Worm (Caenorhabditis elegans): ENCODE results near the gene scl-9.

The scl-9 gene

DNA sequence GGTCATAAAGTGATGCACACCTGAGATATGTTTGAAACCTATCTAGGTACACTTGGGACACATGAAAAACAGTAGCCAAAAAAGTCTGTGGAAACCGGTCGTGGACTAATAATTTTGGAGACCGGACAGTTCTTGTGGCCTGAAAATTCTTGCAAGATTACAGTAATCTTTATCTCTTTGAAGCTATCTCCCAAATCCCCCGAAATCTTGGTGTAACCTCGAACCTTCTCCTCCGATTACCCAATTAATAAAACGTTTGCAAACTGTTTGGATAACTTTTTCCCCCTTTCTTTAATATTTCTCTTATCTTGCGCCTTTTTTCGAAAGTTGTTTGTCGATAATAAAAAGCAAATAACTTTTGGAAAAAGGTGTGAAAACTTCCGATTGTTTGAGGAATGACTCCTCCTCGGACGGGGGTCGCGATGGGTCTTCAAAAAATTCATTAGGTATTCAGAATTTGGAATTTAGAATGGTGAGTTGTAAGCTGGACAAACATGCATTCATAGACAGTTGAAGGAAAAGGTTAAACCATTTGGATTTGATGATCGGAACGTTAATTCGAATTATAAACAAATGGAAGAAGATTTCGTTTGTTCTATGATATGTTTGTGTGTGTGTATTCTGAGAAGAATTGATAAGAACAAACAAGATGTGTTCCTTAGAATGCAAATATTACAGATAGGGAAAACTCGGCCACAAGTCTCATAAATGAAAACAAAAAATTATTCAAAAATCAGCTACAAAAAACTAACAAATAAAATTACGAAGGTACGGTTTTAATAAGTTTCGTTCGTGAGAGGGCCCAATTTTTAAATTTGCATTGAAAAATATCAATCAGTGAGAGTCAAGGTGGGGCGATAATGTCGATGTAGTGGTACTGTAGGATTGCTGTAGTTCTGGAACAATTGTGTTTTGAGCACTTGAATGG, 36.2 kb downstream of the scl-9 start:
- TF ChIP-seq nhr-20 (tag; optimal IDR thresholded peaks at IDR 0.05) (peak; percentile 32), grh-1 (GFP tag; IDR thresholded peaks at IDR 0.05) (peak; percentile 31; the same call in 1 of the 2 replicates), fkh-8 (tag; optimal IDR thresholded peaks at IDR 0.05) (no peak), snu-23 (GFP tag; optimal IDR thresholded peaks at IDR 0.05) (peak; percentile 24), nhr-71 (tag; optimal IDR thresholded peaks at IDR 0.05) (peak; percentile 48), lin-35 (GFP tag; optimal IDR thresholded peaks at IDR 0.05) (peak in 1 of 2 experiments; percentile 26), blmp-1 (tag; optimal IDR thresholded peaks at IDR 0.05) (peak; percentile 4), nhr-85 (tag) (peak; percentile 54), Y116A8C.19 (tag; optimal IDR thresholded peaks at IDR 0.05; ENCODE audit: borderline replicate concordance) (no peak), lin-15B (tag; optimal IDR thresholded peaks at IDR 0.05) (no peak), fos-1 (tag; optimal IDR thresholded peaks at IDR 0.05) (no peak), ceh-88 (GFP tag; IDR thresholded peaks at IDR 0.05) (no peak), ama-1 (optimal IDR thresholded peaks at IDR 0.05) (peak; percentile 67), nhr-47 (tag; optimal IDR thresholded peaks at IDR 0.05) (peak; percentile 30), swsn-7 (tag; optimal IDR thresholded peaks at IDR 0.05) (no peak), ets-5 (GFP tag; IDR thresholded peaks at IDR 0.05) (no peak), nhr-90 (tag; optimal IDR thresholded peaks at IDR 0.05; ENCODE audit: poor library complexity) (peak; percentile 28)

DNA sequence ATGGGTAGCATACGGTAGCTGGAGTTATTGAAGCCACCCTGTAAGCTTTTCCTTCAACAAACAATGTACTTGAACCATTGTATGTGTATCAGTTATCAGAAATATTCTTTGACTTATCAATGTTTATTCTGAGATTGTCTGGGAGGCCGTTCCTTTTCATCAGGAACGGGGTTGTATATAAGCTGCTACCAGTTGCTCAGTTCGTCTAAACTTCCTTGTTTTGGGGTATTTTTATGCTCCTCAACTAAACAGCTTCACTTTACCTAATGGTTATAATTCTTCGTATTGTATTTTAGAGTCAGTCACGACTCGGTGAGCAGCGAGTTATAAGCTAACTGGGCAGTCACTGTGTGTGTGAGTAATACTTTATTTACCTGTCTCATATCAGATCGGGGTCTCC, 38.7 kb downstream of the scl-9 start:
- TF ChIP-seq dsc-1 (tag; optimal IDR thresholded peaks at IDR 0.05): no peak
- no peak for TF ChIP-seq lir-3 (tag; optimal IDR thresholded peaks at IDR 0.05; ENCODE audit: poor library complexity)
- TF ChIP-seq nhr-20 (tag; optimal IDR thresholded peaks at IDR 0.05): no peak
- TF ChIP-seq ztf-11 (tag; optimal IDR thresholded peaks at IDR 0.05): no peak
- no peak for TF ChIP-seq snu-23 (GFP tag; optimal IDR thresholded peaks at IDR 0.05)
- TF ChIP-seq nhr-12 (tag; optimal IDR thresholded peaks at IDR 0.05): no peak
- TF ChIP-seq nhr-71 (tag; optimal IDR thresholded peaks at IDR 0.05): no peak
- no peak for TF ChIP-seq pag-3 (tag; optimal IDR thresholded peaks at IDR 0.05; ENCODE audit: borderline replicate concordance, insufficient read depth)
- no peak for TF ChIP-seq nhr-28 (tag; optimal IDR thresholded peaks at IDR 0.05)
- TF ChIP-seq C04F5.9 (tag; optimal IDR thresholded peaks at IDR 0.05): no peak
- no peak for TF ChIP-seq tlp-1 (tag; optimal IDR thresholded peaks at IDR 0.05)
- TF ChIP-seq lin-39 (tag; optimal IDR thresholded peaks at IDR 0.05): no peak
- TF ChIP-seq hlh-4 (tag; optimal IDR thresholded peaks at IDR 0.05): no peak
- TF ChIP-seq dpl-1 (GFP tag; optimal IDR thresholded peaks at IDR 0.05): no peak
- TF ChIP-seq nhr-11 (tag; optimal IDR thresholded peaks at IDR 0.05): no peak

DNA sequence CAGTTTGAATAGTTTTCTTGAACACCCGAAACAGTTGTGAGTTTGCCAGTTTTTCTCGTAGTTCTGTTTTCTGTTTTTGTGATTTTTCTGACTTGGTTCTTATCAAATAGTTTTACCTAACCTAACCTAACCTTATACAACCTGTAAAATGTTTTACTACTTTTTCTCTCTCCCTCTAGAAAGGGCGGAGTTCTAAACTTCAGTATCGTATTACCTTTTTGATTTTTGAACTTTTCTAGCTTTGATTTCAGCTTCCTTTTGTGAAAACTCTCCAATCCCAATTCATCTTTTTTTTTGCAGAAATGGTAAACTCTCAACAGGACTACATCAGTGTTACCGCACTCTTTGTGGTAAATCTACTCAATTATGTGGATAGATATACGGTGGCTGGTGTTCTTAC, 39.8 kb downstream of the scl-9 start, which contains the start of gene spin-2:
TSS of gene spin-2 (plus strand) at position 301 of the 400 bp plus-strand sequence.
- TF ChIP-seq ets-5 (GFP tag; IDR thresholded peaks at IDR 0.05) (no peak), skn-1 (tag; optimal IDR thresholded peaks at IDR 0.05) (no peak), hpl-2 (GFP tag; optimal IDR thresholded peaks at IDR 0.05) (no peak), nhr-47 (tag; optimal IDR thresholded peaks at IDR 0.05) (no peak), lin-14 (GFP tag; optimal IDR thresholded peaks at IDR 0.05) (no peak)

DNA sequence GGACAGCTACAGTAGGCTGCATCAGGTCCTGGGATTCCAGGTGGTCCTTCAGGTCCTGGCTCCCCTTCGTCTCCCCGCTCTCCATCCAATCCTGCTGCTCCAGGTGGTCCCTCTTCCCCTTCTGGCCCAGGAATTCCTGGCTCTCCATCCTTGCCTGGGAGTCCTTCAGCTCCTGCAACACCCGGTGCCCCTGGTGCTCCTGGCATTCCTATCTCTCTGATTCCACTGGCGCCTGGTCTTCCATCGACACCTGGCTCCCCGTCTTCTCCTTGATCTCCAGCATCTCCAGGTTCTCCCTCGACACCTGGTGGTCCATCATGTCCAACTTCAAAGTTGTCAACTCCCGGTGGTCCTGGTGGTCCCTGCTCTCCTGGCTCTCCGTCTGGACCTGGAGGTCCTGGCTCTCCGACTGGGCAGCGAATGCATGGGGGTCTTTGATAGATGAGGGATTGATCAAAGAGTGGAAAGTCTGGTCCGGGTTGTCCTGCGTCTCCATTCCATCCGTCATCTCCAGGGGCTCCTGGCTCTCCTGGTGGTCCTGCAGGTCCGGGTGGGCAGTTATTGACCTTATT, 42.8 kb downstream of the scl-9 start:
- TF ChIP-seq ceh-8 (GFP tag; optimal IDR thresholded peaks at IDR 0.05): no peak
- no peak for TF ChIP-seq lsy-2 (tag; optimal IDR thresholded peaks at IDR 0.05)

Measured in whole organism, L1 larva.